Fruit fly (Drosophila melanogaster) S2 (cell line): ENCODE data around the gene ND-51.
A peak's percentile ranks its signal among the peaks of the same experiment; 100 is the strongest.

Experiments used
- CG8478 ChIP-seq: fragments of >200 bp; optimal IDR thresholded peaks from 2 replicates; lab custom pipeline; 2018
- CTCF ChIP-seq, 2 experiments: fragments of >200 bp; optimal IDR thresholded peaks; 2 replicates each; lab custom pipeline; 2018

ND-51 gene

DNA sequence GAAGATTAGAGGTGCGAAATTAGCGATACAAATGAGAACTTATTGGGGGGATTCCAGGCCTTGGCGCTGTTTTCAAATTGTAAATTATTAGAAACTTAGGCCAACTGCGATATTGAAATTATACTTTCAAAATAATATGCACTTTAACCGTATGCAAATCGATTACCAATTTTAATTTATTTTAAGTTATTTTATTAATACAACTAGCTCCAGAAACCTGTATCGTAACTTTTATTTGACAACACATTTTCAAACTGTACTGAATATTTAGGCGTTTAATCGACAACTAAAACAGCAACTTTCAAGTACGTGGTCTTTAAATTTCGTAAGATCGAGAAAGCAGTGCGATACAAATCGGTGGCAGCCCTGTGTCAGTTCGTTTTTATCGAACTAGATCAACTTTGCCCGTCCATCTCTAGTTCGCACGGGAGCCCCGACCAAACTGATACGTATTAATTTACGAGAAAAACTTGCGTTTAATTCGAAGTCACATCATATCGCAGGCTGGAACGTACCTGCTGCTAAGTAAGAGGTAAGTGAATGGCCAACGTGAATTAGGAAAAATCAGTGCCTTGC is 8.2 kb upstream of the ND-51 start, which contains the start of the genes CG9154 and Kr-h2:
Gene CG9154, minus strand, starts transcription at position 31 of the 576 bp plus-strand sequence.
Gene Kr-h2, plus strand, starts transcription at position 335 of the 576 bp plus-strand sequence.
- TF ChIP-seq CG8478 (lab: Kevin White, UChicago) (no peak), CTCF (optimal IDR thresholded peaks at IDR 0.05; lab: Kevin White, UChicago) (peak in 1 of 2 experiments; percentile 37)

DNA sequence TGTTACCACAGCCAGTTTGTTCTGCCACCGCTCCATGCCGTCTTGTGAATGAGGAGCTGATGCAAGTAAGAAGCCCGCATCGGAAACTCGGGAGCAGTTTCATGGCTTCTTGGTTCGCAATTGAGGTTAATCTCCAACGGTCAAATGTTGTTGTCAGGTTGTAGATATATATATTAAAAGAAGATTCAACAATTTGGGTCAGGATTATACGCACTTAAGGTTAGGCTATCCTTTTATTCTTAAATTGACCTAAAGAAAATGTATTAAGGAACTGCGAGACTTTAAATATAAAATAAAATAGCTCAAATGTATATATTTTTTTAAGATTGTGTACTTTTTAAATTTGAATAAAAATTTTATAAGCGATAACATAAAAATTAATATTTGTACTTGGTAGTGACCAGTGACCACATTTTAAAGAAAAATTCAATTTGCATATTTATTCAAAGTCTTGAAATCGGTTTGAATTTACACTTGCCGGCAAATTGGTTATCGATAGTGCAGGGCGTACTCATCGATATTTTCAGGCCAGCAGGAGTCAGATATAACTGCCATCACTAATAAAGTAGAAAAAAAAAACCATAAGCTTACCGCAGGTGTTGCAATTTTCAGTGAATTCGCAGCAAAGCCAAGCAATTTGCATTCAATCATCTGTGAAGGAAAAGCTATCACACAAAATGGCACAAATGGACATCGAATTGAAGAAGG is 6.1 kb upstream of the ND-51 start, which contains the start of the genes CG9150 and Pfdn1:
Gene CG9150, minus strand, starts transcription at position 51 of the 708 bp plus-strand sequence.
Gene Pfdn1, plus strand, starts transcription at position 536 of the 708 bp plus-strand sequence.
- TF ChIP-seq CTCF (optimal IDR thresholded peaks at IDR 0.05; lab: Kevin White, UChicago): no peak
- no peak for TF ChIP-seq CG8478 (lab: Kevin White, UChicago)

DNA sequence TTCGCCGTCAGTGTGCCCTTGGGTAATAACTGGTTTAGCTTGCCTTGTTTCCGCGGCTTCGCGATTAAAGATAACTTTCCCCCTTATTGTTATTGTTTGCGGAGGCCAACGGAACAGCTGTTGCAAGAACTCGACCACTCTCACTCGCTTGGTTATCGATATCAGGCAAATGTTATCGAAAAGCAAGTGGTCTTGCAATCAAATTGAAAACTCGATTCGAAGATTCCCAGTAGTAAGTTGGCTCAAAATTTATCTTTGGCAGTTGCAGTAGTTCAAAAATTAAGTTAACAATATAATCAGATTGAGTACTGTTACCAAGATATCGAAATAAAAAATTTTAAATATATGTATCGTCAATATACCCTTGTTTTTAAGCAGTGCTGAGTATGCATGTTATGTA is 3.3 kb upstream of the ND-51 start, which contains the start of the genes Fbw5 and CG9147:
Gene Fbw5, minus strand, starts transcription at position 131 of the 400 bp plus-strand sequence.
Gene CG9147, plus strand, starts transcription at position 175 of the 400 bp plus-strand sequence.
- TF ChIP-seq CG8478 (lab: Kevin White, UChicago): no peak
- no peak for TF ChIP-seq CTCF (optimal IDR thresholded peaks at IDR 0.05; lab: Kevin White, UChicago)

- no peak for TF ChIP-seq CTCF (optimal IDR thresholded peaks at IDR 0.05; lab: Kevin White, UChicago)
- TF ChIP-seq CG8478 (lab: Kevin White, UChicago): no peak
These were observed 2.3 kb downstream of the ND-51 start, which contains the start of gene CG34180 for dm6 chr2L:6060210-6060609. Gene CG34180 (plus strand): TSS chr2L:6060510.

DNA sequence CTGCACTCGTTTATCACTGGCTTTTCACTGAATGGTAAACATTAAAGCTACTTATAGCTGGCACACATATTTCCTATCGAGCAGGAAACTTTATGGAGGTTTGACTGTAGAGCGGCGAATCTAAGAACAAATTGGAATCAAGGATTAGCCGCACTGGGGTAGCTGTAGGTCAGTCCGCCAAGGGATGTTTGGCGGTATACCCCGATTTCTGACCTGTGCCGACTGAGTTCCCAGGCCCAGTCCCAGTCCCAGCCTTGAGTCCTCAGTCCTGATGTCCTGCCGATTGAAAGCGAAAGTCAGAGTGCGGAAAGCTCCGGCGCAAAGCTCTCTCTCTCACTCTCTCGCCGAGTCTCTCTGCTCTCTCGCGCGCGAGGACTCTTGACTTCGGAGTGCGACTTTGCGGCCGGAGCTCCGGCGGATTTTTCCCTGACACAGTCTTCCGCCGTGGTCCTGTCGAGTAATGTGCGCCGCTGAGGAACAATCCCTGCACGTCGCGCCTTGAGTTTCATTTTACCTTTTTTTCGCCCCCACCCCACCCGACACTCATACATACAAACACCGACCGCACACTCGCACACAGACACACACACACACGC is 8.6 kb downstream of the ND-51 start, which contains the start of gene CG13995:
Gene CG13995, plus strand, starts transcription at position 429 of the 596 bp plus-strand sequence.
- TF ChIP-seq CG8478 (lab: Kevin White, UChicago): no peak
- no peak for TF ChIP-seq CTCF (optimal IDR thresholded peaks at IDR 0.05; lab: Kevin White, UChicago)

- TF ChIP-seq CG8478 (lab: Kevin White, UChicago) (no peak), CTCF (optimal IDR thresholded peaks at IDR 0.05; lab: Kevin White, UChicago) (no peak)
These were observed 11.3 kb downstream of the ND-51 start for dm6 chr2L:6051212-6051621.

DNA sequence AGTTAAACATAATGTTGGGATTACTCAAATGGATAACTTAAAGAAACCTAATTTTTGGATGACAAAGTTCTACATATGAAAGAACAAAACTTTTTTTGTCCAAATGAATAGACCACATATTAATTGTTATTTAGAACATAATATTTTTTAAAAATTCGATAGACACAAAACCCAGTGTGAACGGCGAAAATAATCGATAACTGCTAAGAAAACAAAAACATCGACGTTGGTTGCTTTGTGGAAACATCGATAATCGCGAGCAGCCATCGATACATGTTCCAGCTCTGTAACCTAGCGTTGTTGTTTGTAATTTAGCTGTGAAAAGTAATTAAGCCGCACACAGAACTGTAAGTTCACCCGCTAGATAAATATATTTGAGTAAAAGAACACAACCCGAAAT is 12.0 kb downstream of the ND-51 start, which contains the start of gene CG9135:
Gene CG9135, plus strand, starts transcription at position 226 of the 400 bp plus-strand sequence.
- TF ChIP-seq CTCF (optimal IDR thresholded peaks at IDR 0.05; lab: Kevin White, UChicago) (peak in 1 of 2 experiments; percentile 20), CG8478 (lab: Kevin White, UChicago) (no peak)

- TF ChIP-seq CG8478 (lab: Kevin White, UChicago) (no peak), CTCF (optimal IDR thresholded peaks at IDR 0.05; lab: Kevin White, UChicago) (no peak)
These were observed 14.0 kb downstream of the ND-51 start, which contains the start of the genes CG34179 and slmo for dm6 chr2L:6048542-6048941. Gene CG34179 (minus strand): TSS chr2L:6048706. Gene slmo (minus strand): TSS chr2L:6048706.

DNA sequence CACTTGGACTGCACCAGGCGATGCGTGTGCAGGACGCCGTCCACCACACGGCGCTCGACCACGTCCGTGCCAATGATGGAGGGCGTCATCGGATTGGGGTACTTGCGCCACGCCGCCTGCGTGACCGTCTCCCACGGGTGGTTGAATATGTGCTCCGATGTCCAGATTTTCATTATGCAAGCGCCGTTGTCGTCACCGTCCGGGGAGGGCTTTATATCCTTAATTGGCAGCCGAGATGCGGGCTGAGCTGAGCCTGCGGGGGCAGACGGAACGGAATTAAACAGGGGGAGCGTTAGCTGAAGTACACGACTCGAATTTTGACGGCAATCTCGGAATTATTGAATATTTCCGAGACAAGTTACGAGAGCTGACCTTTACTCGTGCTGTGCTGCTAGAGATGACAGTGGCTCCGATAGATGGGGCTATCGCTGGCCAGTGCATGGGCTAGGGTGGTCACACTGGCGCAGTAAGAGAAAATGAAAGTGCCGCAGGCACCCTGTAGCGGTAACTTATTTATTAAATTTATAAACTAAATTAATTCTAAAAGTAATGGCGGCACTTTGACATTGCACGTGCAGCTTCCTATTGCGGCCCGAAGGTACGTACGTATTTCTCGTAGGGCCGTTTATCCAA is 14.9 kb downstream of the ND-51 start, which contains the start of gene IPIP:
Gene IPIP, plus strand, starts transcription at position 475 of the 633 bp plus-strand sequence.
- TF ChIP-seq CG8478 (lab: Kevin White, UChicago): no peak
- peak in 1 of 2 experiments; percentile 38 for TF ChIP-seq CTCF (optimal IDR thresholded peaks at IDR 0.05; lab: Kevin White, UChicago)

DNA sequence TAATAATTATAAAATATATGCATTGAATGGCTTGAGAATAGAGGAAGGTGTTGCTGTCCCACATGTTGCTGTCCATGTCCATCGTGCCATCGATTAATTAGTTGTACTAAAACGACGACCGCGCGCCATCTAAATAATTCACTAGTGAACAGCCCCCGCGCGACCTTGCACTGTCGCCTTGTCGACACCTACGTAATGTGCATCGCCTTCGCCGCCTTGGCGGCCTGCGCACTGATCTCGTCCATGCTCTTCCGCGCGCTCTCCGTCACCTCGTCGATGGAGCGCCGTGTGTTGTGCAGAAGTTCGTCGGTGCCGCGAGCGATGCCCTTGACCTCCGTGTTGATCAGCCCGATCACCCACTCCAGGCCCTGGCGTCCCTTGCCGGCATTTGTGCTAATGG is 15.7 kb downstream of the ND-51 start:
- no peak for TF ChIP-seq CTCF (optimal IDR thresholded peaks at IDR 0.05; lab: Kevin White, UChicago)
- no peak for TF ChIP-seq CG8478 (lab: Kevin White, UChicago)

DNA sequence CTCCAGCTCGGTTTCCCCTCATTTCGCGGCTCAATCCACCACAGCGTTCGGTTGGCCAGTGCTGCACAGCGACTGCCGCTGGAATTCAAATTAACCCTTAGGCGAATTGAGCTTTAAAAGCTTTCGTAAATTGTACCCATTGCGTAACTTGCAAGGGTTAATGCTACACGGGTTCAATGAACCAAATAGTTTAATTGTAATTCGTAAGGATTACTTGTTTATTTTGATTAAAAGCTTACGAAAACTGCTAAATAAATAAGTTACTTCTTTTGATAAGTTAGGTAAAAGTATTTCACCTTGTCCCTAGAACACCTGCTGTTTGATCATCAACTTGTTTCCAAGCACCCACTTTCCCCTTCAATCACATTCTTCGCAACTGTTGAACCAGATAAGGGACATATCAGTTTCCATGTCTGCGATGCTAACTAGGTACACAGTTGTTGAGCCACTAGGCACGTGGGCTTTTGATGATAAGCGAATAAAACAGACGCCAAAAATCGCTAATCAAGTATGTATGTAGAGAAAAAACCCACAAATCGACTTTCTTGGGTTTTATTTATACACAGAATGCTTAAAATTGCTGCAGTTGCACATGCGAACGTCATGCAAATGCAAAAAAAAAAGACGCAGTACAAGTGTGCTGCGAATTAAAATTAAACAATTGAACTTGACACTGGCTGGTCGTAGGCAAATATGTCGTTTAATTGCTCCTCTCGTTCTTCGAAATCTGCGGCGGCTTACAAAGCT is 16.4 kb downstream of the ND-51 start, which contains the start of gene Pfas:
Gene Pfas, minus strand, starts transcription at position 79 of the 747 bp plus-strand sequence.
- TF ChIP-seq CG8478 (lab: Kevin White, UChicago) (no peak), CTCF (optimal IDR thresholded peaks at IDR 0.05; lab: Kevin White, UChicago) (no peak)

DNA sequence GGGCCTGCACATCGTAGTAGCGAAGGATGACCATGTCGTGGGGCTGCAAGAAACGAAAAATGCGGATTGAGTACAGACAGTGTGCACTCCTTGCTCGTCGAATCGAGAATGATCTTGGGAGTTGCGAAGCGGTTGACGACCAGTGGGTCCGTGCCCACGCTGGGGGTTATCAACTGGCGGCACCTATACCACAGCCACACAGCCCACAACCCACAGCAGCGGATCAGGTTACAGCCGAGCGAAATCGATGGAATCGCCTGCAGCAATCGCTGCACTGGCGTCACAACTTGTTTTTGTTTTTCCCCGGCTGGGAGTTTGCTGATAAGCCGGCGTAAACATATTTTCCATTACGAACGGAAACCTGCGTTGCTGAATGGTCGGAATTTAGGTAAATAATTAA is 17.1 kb downstream of the ND-51 start:
- TF ChIP-seq CG8478 (lab: Kevin White, UChicago): no peak
- TF ChIP-seq CTCF (optimal IDR thresholded peaks at IDR 0.05; lab: Kevin White, UChicago): no peak

DNA sequence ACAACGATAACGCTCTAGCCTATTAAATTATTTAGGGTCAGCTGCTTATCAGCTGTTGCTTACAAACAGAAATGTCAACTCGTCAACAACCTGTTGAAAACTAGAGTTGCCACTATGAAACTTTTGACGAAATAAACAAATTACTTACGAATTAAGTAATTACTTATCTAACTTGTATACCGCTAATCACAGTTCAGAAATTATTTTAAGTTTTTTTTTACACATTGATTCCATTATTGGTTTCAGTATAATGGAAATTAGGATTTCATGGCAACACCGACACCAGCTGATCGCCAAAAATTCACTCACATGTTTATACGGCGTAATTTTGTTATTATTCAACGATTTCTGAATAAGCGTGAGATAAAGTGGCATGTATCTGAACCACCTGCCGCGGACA is 24.7 kb downstream of the ND-51 start, which contains the start of the genes CG9117 and CG31643:
Gene CG9117, minus strand, starts transcription at position 73 of the 400 bp plus-strand sequence.
Gene CG31643, plus strand, starts transcription at position 288 of the 400 bp plus-strand sequence.
- TF ChIP-seq CG8478 (lab: Kevin White, UChicago) (no peak), CTCF (optimal IDR thresholded peaks at IDR 0.05; lab: Kevin White, UChicago) (no peak)
